Fruit fly (Drosophila melanogaster) whole organism, prepupa: ENCODE results near the gene Cdc23.
A peak's percentile ranks its signal among the peaks of the same experiment; 100 is the strongest.

ENCODE experiments used
- Blimp-1 ChIP-seq: fragments of 200-800 bp; sonication (Bioruptor generic); optimal IDR thresholded peaks from 3 replicates; lab custom pipeline; 2017; ENCODE audit warnings: missing biosample characterization, missing genetic modification characterization, mild to moderate bottlenecking, moderate library complexity, missing genetic modification reagents
- CG16779 ChIP-seq: fragments of 200-800 bp; sonication (Bioruptor generic); optimal IDR thresholded peaks from 3 replicates; lab custom pipeline; 2017; ENCODE audit warnings: missing biosample characterization, mild to moderate bottlenecking, missing genetic modification characterization
- CG34406 ChIP-seq: fragments of 200-800 bp; sonication (Bioruptor generic); optimal IDR thresholded peaks from 3 replicates; lab custom pipeline; 2016; ENCODE audit warnings: missing biosample characterization, missing genetic modification characterization
- Eip78C ChIP-seq: fragments of 200-800 bp; sonication (Bioruptor generic); peaks from one replicate; lab custom pipeline; 2016; ENCODE audit warnings: missing biosample characterization, missing genetic modification characterization
- Eip93F ChIP-seq: fragments of 200-800 bp; sonication (Bioruptor generic); optimal IDR thresholded peaks from 2 replicates; lab custom pipeline; 2016; ENCODE audit warnings: missing biosample characterization, mild to moderate bottlenecking, missing genetic modification characterization
- Ets96B ChIP-seq: fragments of 200-800 bp; optimal IDR thresholded peaks from 2 replicates; lab custom pipeline; 2019; ENCODE audit warnings: missing biosample characterization, mild to moderate bottlenecking, missing genetic modification characterization, moderate library complexity
- Gug ChIP-seq: fragments of 200-800 bp; sonication (Bioruptor generic); IDR thresholded peaks from 2 replicates; pipeline ENCODE4 v1.3.6; 2022; ENCODE audit warnings: missing biosample characterization, missing genetic modification characterization
- Hr4 ChIP-seq: fragments of 200-800 bp; sonication (Bioruptor generic); optimal IDR thresholded peaks from 3 replicates; lab custom pipeline; 2016; ENCODE audit warnings: missing biosample characterization, missing genetic modification characterization
- Lpt ChIP-seq: fragments of 200-800 bp; sonication (Bioruptor generic); optimal IDR thresholded peaks from 3 replicates; lab custom pipeline; 2016; ENCODE audit warnings: missing biosample characterization, missing genetic modification characterization
- Sox14 ChIP-seq: fragments of 200-800 bp; sonication (Bioruptor generic); optimal IDR thresholded peaks from 3 replicates; lab custom pipeline; 2016; ENCODE audit warnings: missing biosample characterization, missing genetic modification characterization
- achi ChIP-seq: fragments of 200-800 bp; sonication (Bioruptor generic); optimal IDR thresholded peaks from 3 replicates; lab custom pipeline; 2016; ENCODE audit warnings: missing biosample characterization, missing genetic modification characterization
- fd85E ChIP-seq: fragments of 200-800 bp; sonication (Bioruptor generic); optimal IDR thresholded peaks from 3 replicates; lab custom pipeline; 2016; ENCODE audit warnings: missing biosample characterization, missing genetic modification characterization
- spab ChIP-seq: fragments of 200-800 bp; sonication (Bioruptor generic); optimal IDR thresholded peaks from 2 replicates; lab custom pipeline; 2017; ENCODE audit warnings: missing biosample characterization, mild to moderate bottlenecking, missing genetic modification characterization, missing genetic modification reagents
- ss ChIP-seq, 2 experiments: fragments of 200-800 bp; sonication (Bioruptor generic); optimal IDR thresholded peaks; 2 replicates in 1 of 2; 3 replicates in 1 of 2; lab custom pipeline; 2017 to 2018; ENCODE audit warnings: mild to moderate bottlenecking in 2 of 2, missing biosample characterization in 2 of 2, missing genetic modification characterization in 2 of 2, moderate library complexity in 1 of 2

- TF ChIP-seq Sox14 (GFP tag; lab: Kevin White, UChicago) (no peak), achi (GFP tag; lab: Kevin White, UChicago) (no peak), Eip93F (GFP tag; lab: Kevin White, UChicago) (no peak), CG34406 (no peak), Blimp-1 (GFP tag; lab: Kevin White, UChicago) (no peak), Hr4 (GFP tag; lab: Kevin White, UChicago) (no peak), fd85E (GFP tag; lab: Kevin White, UChicago) (no peak), Gug (GFP tag; lab: Robert Waterston, UW) (no peak), Ets96B (tag; lab: Kevin White, UChicago) (no peak), Lpt (GFP tag; lab: Kevin White, UChicago) (peak; percentile 56), CG16779 (tag; lab: Kevin White, UChicago) (no peak), spab (no peak), Eip78C (GFP tag; lab: Kevin White, UChicago) (peak; percentile 17), ss (GFP tag; optimal IDR thresholded peaks at IDR 0.05; lab: Kevin White, UChicago) (no peak)
Observed at dm6 chr2L:20476718-20477277, 17.7 kb downstream of the Cdc23 start.
